In the genomic region with DNA sequence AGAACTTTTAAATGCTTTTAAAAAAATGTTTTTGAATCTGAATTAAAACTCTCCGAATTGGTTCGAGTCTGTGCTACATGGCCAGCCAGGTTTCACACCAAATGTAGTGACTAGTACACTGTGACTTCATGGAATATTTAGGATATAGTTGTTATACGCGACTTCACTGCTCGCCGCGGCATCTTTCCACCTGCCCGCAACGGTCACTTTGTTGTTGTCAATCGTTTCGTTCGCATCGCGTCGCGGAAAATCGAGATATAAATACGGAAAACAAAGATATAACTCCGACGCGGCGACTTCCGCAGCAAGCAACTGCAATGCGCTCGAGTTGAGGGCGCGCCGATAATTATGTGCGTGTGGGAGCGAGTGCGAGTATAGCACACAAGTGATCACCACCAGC, we compare ENCODE assay signal across 1 fruit fly cellular context.
TF ChIP-seq lines count a peak whose summit lies in the region.

A gene (plus strand): TSS at position 200 of the 400 bp plus-strand sequence.

TF ChIP-seq in whole organism, embryonic, 481 proteins besides CTCF, POLR2A, EP300 and RAD21 (continued from another document and continues in another):
- TF ChIP-seq CG8281 (tag; optimal IDR thresholded peaks at IDR 0.05; lab: Kevin White, UChicago) (no peak), Bgb (GFP tag; IDR thresholded peaks at IDR 0.05; lab: Robert Waterston, UW; ENCODE audit: partially characterized antibody) (peak; percentile 32; the same call in 1 of the 2 replicates), CG15601 (tag; optimal IDR thresholded peaks at IDR 0.05; lab: Kevin White, UChicago) (peak; percentile 36), fd102C (GFP tag; optimal IDR thresholded peaks at IDR 0.05; lab: Kevin White, UChicago) (no peak), CG1647 (GFP tag; optimal IDR thresholded peaks at IDR 0.05; lab: Kevin White, UChicago) (no peak), Trl (optimal IDR thresholded peaks at IDR 0.05; lab: Kevin White, UChicago) (no peak), Trl (GFP tag; optimal IDR thresholded peaks at IDR 0.05; lab: Kevin White, UChicago) (peak; percentile 21), CG32772 (GFP tag; IDR thresholded peaks at IDR 0.05; lab: Robert Waterston, UW) (no peak), CG34224 (GFP tag; IDR thresholded peaks at IDR 0.05; lab: Robert Waterston, UW; ENCODE audit: partially characterized antibody) (peak; percentile 47), Blimp-1 (GFP tag; optimal IDR thresholded peaks at IDR 0.05; lab: Kevin White, UChicago) (no peak), ems (GFP tag; optimal IDR thresholded peaks at IDR 0.05; lab: Kevin White, UChicago) (no peak), Six4 (GFP tag; optimal IDR thresholded peaks at IDR 0.05; lab: Kevin White, UChicago) (no peak), dmrt99B (tag; optimal IDR thresholded peaks at IDR 0.05; lab: Kevin White, UChicago) (no peak), Hr3 (GFP tag; optimal IDR thresholded peaks at IDR 0.05; lab: Kevin White, UChicago) (no peak), Asciz (GFP tag; optimal IDR thresholded peaks at IDR 0.05; lab: Kevin White, UChicago) (no peak), NC2β (GFP tag; optimal IDR thresholded peaks at IDR 0.05; lab: Kevin White, UChicago) (peak; percentile 37), CG11398 (GFP tag; optimal IDR thresholded peaks at IDR 0.05; lab: Kevin White, UChicago) (no peak), Ssrp (tag; optimal IDR thresholded peaks at IDR 0.05; lab: Kevin White, UChicago) (no peak), H2.0 (GFP tag; IDR thresholded peaks at IDR 0.05; lab: Robert Waterston, UW) (no peak), croc (GFP tag; conservative IDR thresholded peaks at IDR 0.05; lab: Robert Waterston, UW) (no peak), fd64A (GFP tag; optimal IDR thresholded peaks at IDR 0.05; lab: Kevin White, UChicago) (no peak), vvl (GFP tag; IDR thresholded peaks at IDR 0.05; lab: Robert Waterston, UW) (peak; percentile 68), h (optimal IDR thresholded peaks at IDR 0.05; lab: Kevin White, UChicago) (no peak), insv (GFP tag; optimal IDR thresholded peaks at IDR 0.05; lab: Kevin White, UChicago) (no peak), ro (GFP tag; IDR thresholded peaks at IDR 0.05; lab: Robert Waterston, UW) (no peak), CG10959 (GFP tag; IDR thresholded peaks at IDR 0.05; lab: Robert Waterston, UW) (no peak), aop (GFP tag; IDR thresholded peaks at IDR 0.05; lab: Robert Waterston, UW) (peak; percentile 3; the same call in 1 of the 2 replicates), twi (tag; optimal IDR thresholded peaks at IDR 0.05; lab: Kevin White, UChicago) (no peak), Sry-β (GFP tag; optimal IDR thresholded peaks at IDR 0.05; lab: Kevin White, UChicago) (no peak), ham (GFP tag; IDR thresholded peaks at IDR 0.05; lab: Robert Waterston, UW) (no peak), Mad (GFP tag; optimal IDR thresholded peaks at IDR 0.05; lab: Kevin White, UChicago) (peak; percentile 19), sens (GFP tag; lab: Kevin White, UChicago) (peak; percentile 76), CG13624 (GFP tag; optimal IDR thresholded peaks at IDR 0.05; lab: Kevin White, UChicago) (peak; percentile 61), prd (optimal IDR thresholded peaks at IDR 0.05; lab: Kevin White, UChicago) (no peak), prd (GFP tag; IDR thresholded peaks at IDR 0.05; lab: Robert Waterston, UW) (no peak), tgo (GFP tag; IDR thresholded peaks at IDR 0.05; lab: Robert Waterston, UW) (no peak), slou (GFP tag; optimal IDR thresholded peaks at IDR 0.05; lab: Kevin White, UChicago) (peak; percentile 14), br (optimal IDR thresholded peaks at IDR 0.05; lab: Kevin White, UChicago) (no peak), CG15073 (GFP tag; optimal IDR thresholded peaks at IDR 0.05; lab: Kevin White, UChicago) (no peak), Elba2 (GFP tag; optimal IDR thresholded peaks at IDR 0.05; lab: Kevin White, UChicago) (no peak), tio (GFP tag; optimal IDR thresholded peaks at IDR 0.05; lab: Kevin White, UChicago) (no peak), z (GFP tag; IDR thresholded peaks at IDR 0.05; lab: Robert Waterston, UW) (no peak), CG30020 (tag; optimal IDR thresholded peaks at IDR 0.05; lab: Kevin White, UChicago) (peak; percentile 11), CG9817 (tag; optimal IDR thresholded peaks at IDR 0.05; lab: Kevin White, UChicago) (peak; percentile 17), CG2129 (GFP tag; IDR thresholded peaks at IDR 0.05; lab: Robert Waterston, UW; ENCODE audit: partially characterized antibody) (no peak), exex (tag; optimal IDR thresholded peaks at IDR 0.05; lab: Kevin White, UChicago) (peak; percentile 17), bigmax (GFP tag; optimal IDR thresholded peaks at IDR 0.05; lab: Kevin White, UChicago) (no peak), gfzf (GFP tag; optimal IDR thresholded peaks at IDR 0.05; lab: Kevin White, UChicago) (peak; percentile 99), Abd-B (GFP tag; optimal IDR thresholded peaks at IDR 0.05; lab: Kevin White, UChicago) (no peak), CG16779 (GFP tag; IDR thresholded peaks at IDR 0.05; lab: Robert Waterston, UW) (no peak), CG11696 (GFP tag; IDR thresholded peaks at IDR 0.05; lab: Robert Waterston, UW) (no peak), lbe (GFP tag; optimal IDR thresholded peaks at IDR 0.05; lab: Kevin White, UChicago) (no peak), NfI (GFP tag; optimal IDR thresholded peaks at IDR 0.05; lab: Kevin White, UChicago) (no peak), ewg (GFP tag; optimal IDR thresholded peaks at IDR 0.05; lab: Kevin White, UChicago) (peak; percentile 19), pb (GFP tag; optimal IDR thresholded peaks at IDR 0.05; lab: Kevin White, UChicago) (no peak), CG42726 (GFP tag; IDR thresholded peaks at IDR 0.05; lab: Robert Waterston, UW; ENCODE audit: partially characterized antibody) (0 out of 2 replicates have a peak, but pooled peaks have one; percentile 2), kay (GFP tag; optimal IDR thresholded peaks at IDR 0.05; lab: Kevin White, UChicago) (no peak), trh (GFP tag; optimal IDR thresholded peaks at IDR 0.05; lab: Kevin White, UChicago) (no peak), CG10979 (tag; optimal IDR thresholded peaks at IDR 0.05; lab: Kevin White, UChicago) (no peak), CG4707 (GFP tag; optimal IDR thresholded peaks at IDR 0.05; lab: Kevin White, UChicago) (peak; percentile 34), dimm (GFP tag; IDR thresholded peaks at IDR 0.05; lab: Robert Waterston, UW) (no peak), CG31365 (tag; optimal IDR thresholded peaks at IDR 0.05; lab: Kevin White, UChicago) (no peak), ssp (GFP tag; IDR thresholded peaks at IDR 0.05; lab: Robert Waterston, UW) (no peak), lola (GFP tag; optimal IDR thresholded peaks at IDR 0.05; lab: Kevin White, UChicago) (no peak), hkb (optimal IDR thresholded peaks at IDR 0.05; lab: Kevin White, UChicago) (no peak), hkb (GFP tag; IDR thresholded peaks at IDR 0.05; lab: Robert Waterston, UW) (0 out of 2 replicates have a peak, but pooled peaks have one; percentile 13), Meics (GFP tag; optimal IDR thresholded peaks at IDR 0.05; lab: Kevin White, UChicago) (no peak), slbo (GFP tag; IDR thresholded peaks at IDR 0.05; lab: Robert Waterston, UW) (peak; percentile 48), gt (GFP tag; IDR thresholded peaks at IDR 0.05; lab: Robert Waterston, UW) (no peak), CG30431 (GFP tag; optimal IDR thresholded peaks at IDR 0.05; lab: Kevin White, UChicago) (no peak), Dll (GFP tag; IDR thresholded peaks at IDR 0.05; lab: Robert Waterston, UW; ENCODE audit: partially characterized antibody) (no peak), Ets97D (GFP tag; optimal IDR thresholded peaks at IDR 0.05; lab: Kevin White, UChicago) (peak; percentile 81), gcm2 (GFP tag; optimal IDR thresholded peaks at IDR 0.05; lab: Kevin White, UChicago) (no peak), sna (GFP tag; IDR thresholded peaks at IDR 0.05; lab: Robert Waterston, UW; ENCODE audit: partially characterized antibody) (no peak), nerfin-2 (GFP tag; IDR thresholded peaks at IDR 0.05; lab: Robert Waterston, UW; ENCODE audit: partially characterized antibody) (no peak; the same call in 1 of the 2 replicates), Bteb2 (GFP tag; optimal IDR thresholded peaks at IDR 0.05; lab: Kevin White, UChicago) (peak; percentile 6), CG12219 (GFP tag; optimal IDR thresholded peaks at IDR 0.05; lab: Kevin White, UChicago) (no peak), ftz-f1 (GFP tag; optimal IDR thresholded peaks at IDR 0.05; lab: Kevin White, UChicago) (peak; percentile 9), CG1529 (GFP tag; optimal IDR thresholded peaks at IDR 0.05; lab: Kevin White, UChicago) (no peak), pita (GFP tag; optimal IDR thresholded peaks at IDR 0.05; lab: Kevin White, UChicago) (peak; percentile 81), Atf6 (GFP tag; IDR thresholded peaks at IDR 0.05; lab: Robert Waterston, UW) (no peak), mam (GFP tag; optimal IDR thresholded peaks at IDR 0.05; lab: Kevin White, UChicago) (no peak), CG1233 (GFP tag; optimal IDR thresholded peaks at IDR 0.05; lab: Kevin White, UChicago) (no peak), ci (GFP tag; IDR thresholded peaks at IDR 0.05; lab: Robert Waterston, UW) (peak; percentile 65; the same call in 1 of the 3 replicates), MBD-R2 (GFP tag; IDR thresholded peaks at IDR 0.05; lab: Robert Waterston, UW) (peak; percentile 82), hth (optimal IDR thresholded peaks at IDR 0.05; lab: Kevin White, UChicago) (no peak), Eip74EF (GFP tag; optimal IDR thresholded peaks at IDR 0.05; lab: Kevin White, UChicago) (peak in 1 of 2 experiments; percentile 66), Gsc (GFP tag; IDR thresholded peaks at IDR 0.05; lab: Robert Waterston, UW) (no peak), CG2202 (tag; optimal IDR thresholded peaks at IDR 0.05; lab: Kevin White, UChicago) (no peak), Hr51 (GFP tag; optimal IDR thresholded peaks at IDR 0.05; lab: Kevin White, UChicago) (no peak), Camta (GFP tag; optimal IDR thresholded peaks at IDR 0.05; lab: Kevin White, UChicago) (no peak), CG12769 (tag; optimal IDR thresholded peaks at IDR 0.05; lab: Kevin White, UChicago) (no peak), salm (tag; optimal IDR thresholded peaks at IDR 0.05; lab: Kevin White, UChicago) (peak; percentile 34), psq (GFP tag; optimal IDR thresholded peaks at IDR 0.05; lab: Kevin White, UChicago) (no peak), dm (GFP tag; optimal IDR thresholded peaks at IDR 0.05; lab: Kevin White, UChicago) (no peak), gsb-n (tag; optimal IDR thresholded peaks at IDR 0.05; lab: Kevin White, UChicago) (no peak), CG8944 (GFP tag; optimal IDR thresholded peaks at IDR 0.05; lab: Kevin White, UChicago) (no peak), CG11247 (GFP tag; IDR thresholded peaks at IDR 0.05; lab: Robert Waterston, UW) (no peak), chinmo (GFP tag; IDR thresholded peaks at IDR 0.05; lab: Robert Waterston, UW; ENCODE audit: partially characterized antibody) (0 out of 4 replicates have a peak, but pooled peaks have one; percentile 55), bab2 (GFP tag; optimal IDR thresholded peaks at IDR 0.05; lab: Kevin White, UChicago) (no peak), CG10209 (GFP tag; optimal IDR thresholded peaks at IDR 0.05; lab: Kevin White, UChicago) (no peak), CG12155 (GFP tag; optimal IDR thresholded peaks at IDR 0.05; lab: Kevin White, UChicago) (peak; percentile 26), en (GFP tag; optimal IDR thresholded peaks at IDR 0.05; lab: Kevin White, UChicago) (no peak), ash1 (GFP tag; optimal IDR thresholded peaks at IDR 0.05; lab: Kevin White, UChicago) (no peak), Aef1 (GFP tag; IDR thresholded peaks at IDR 0.05; lab: Robert Waterston, UW) (no peak), ranshi (GFP tag; IDR thresholded peaks at IDR 0.05; lab: Robert Waterston, UW) (no peak), CG17612 (GFP tag; IDR thresholded peaks at IDR 0.05; lab: Robert Waterston, UW) (no peak), chif (GFP tag; optimal IDR thresholded peaks at IDR 0.05; lab: Kevin White, UChicago) (no peak), B-H2 (GFP tag; optimal IDR thresholded peaks at IDR 0.05; lab: Kevin White, UChicago) (peak; percentile 39), zen (tag; optimal IDR thresholded peaks at IDR 0.05; lab: Kevin White, UChicago) (no peak), CG17361 (GFP tag; IDR thresholded peaks at IDR 0.05; lab: Robert Waterston, UW) (0 out of 3 replicates have a peak, but pooled peaks have one; percentile 13), gsb (GFP tag; IDR thresholded peaks at IDR 0.05; lab: Robert Waterston, UW) (no peak), dpn (GFP tag; optimal IDR thresholded peaks at IDR 0.05; lab: Kevin White, UChicago) (no peak), Taf1 (GFP tag; IDR thresholded peaks at IDR 0.05; lab: Robert Waterston, UW) (no peak), CG6854 (GFP tag; optimal IDR thresholded peaks at IDR 0.05; lab: Kevin White, UChicago) (no peak), Poxn (GFP tag; IDR thresholded peaks at IDR 0.05; lab: Robert Waterston, UW) (no peak), Spps (tag; optimal IDR thresholded peaks at IDR 0.05; lab: Kevin White, UChicago) (no peak), CG2116 (GFP tag; optimal IDR thresholded peaks at IDR 0.05; lab: Kevin White, UChicago) (peak; percentile 18), vnd (GFP tag; IDR thresholded peaks at IDR 0.05; lab: Robert Waterston, UW; ENCODE audit: partially characterized antibody) (no peak), Fer1 (GFP tag; optimal IDR thresholded peaks at IDR 0.05; lab: Kevin White, UChicago) (peak; percentile 53), CG2678 (tag; optimal IDR thresholded peaks at IDR 0.05; lab: Kevin White, UChicago) (peak; percentile 2), sug (tag; optimal IDR thresholded peaks at IDR 0.05; lab: Kevin White, UChicago) (peak; percentile 49), Fer2 (tag; optimal IDR thresholded peaks at IDR 0.05; lab: Kevin White, UChicago) (no peak), CG6765 (GFP tag; optimal IDR thresholded peaks at IDR 0.05; lab: Kevin White, UChicago) (peak; percentile 23), pfk (GFP tag; optimal IDR thresholded peaks at IDR 0.05; lab: Kevin White, UChicago) (no peak), CG12104 (GFP tag; optimal IDR thresholded peaks at IDR 0.05; lab: Kevin White, UChicago) (no peak), fd96Cb (tag; optimal IDR thresholded peaks at IDR 0.05; lab: Kevin White, UChicago) (no peak), GATAe (GFP tag; conservative IDR thresholded peaks at IDR 0.05; lab: Robert Waterston, UW) (no peak), CG12659 (GFP tag; optimal IDR thresholded peaks at IDR 0.05; lab: Kevin White, UChicago) (peak; percentile 82), Hey (tag; optimal IDR thresholded peaks at IDR 0.05; lab: Kevin White, UChicago) (no peak), CG6683 (GFP tag; optimal IDR thresholded peaks at IDR 0.05; lab: Kevin White, UChicago) (no peak)
